In genomic region chrIII:13058140-13058539, ce11 we compare ENCODE assay signal across 5 worm cellular contexts.
TF ChIP-seq lines count a peak whose summit lies in the region.

No protein-coding gene starts in this region.

TF ChIP-seq in whole organism, L1 larva, 84 proteins besides CTCF, POLR2A, EP300 and RAD21:
- peak; percentile 72 for TF ChIP-seq nhr-85 (tag; lab: Kevin White, UChicago)
- TF ChIP-seq lsy-2 (tag; optimal IDR thresholded peaks at IDR 0.05; lab: Kevin White, UChicago) = peak in 1 of 2 experiments; percentile 26
- TF ChIP-seq blmp-1 (tag; optimal IDR thresholded peaks at IDR 0.05; lab: Kevin White, UChicago) = peak; percentile 45
- TF ChIP-seq lin-15B (tag; optimal IDR thresholded peaks at IDR 0.05; lab: Kevin White, UChicago) = no peak

TF ChIP-seq in whole organism, L2 larva, 48 proteins besides CTCF, POLR2A, EP300 and RAD21:
- TF ChIP-seq nhr-12 (tag; optimal IDR thresholded peaks at IDR 0.05; lab: Kevin White, UChicago) (no peak), unc-55 (GFP tag; optimal IDR thresholded peaks at IDR 0.05; lab: Kevin White, UChicago) (peak; percentile 74)
TF ChIP-seq in whole organism, L2 larva: peak in this region for 1.

TF ChIP-seq in whole organism, L3 larva, 47 proteins besides CTCF, POLR2A, EP300 and RAD21:
- TF ChIP-seq eor-1 (tag; optimal IDR thresholded peaks at IDR 0.05; lab: Kevin White, UChicago) = no peak
- no peak for TF ChIP-seq ceh-28 (tag; optimal IDR thresholded peaks at IDR 0.05; lab: Kevin White, UChicago)
- peak; percentile 97 for TF ChIP-seq pha-4 (tag; optimal IDR thresholded peaks at IDR 0.05; lab: Kevin White, UChicago)
- TF ChIP-seq R02D3.7 (tag; optimal IDR thresholded peaks at IDR 0.05; lab: Kevin White, UChicago) = no peak
- no peak for TF ChIP-seq lin-39 (tag; optimal IDR thresholded peaks at IDR 0.05; lab: Kevin White, UChicago)
- TF ChIP-seq lsy-12 (tag; optimal IDR thresholded peaks at IDR 0.05; lab: Kevin White, UChicago) = no peak
- TF ChIP-seq elt-1 (tag; optimal IDR thresholded peaks at IDR 0.05; lab: Kevin White, UChicago) = no peak
- TF ChIP-seq nhr-11 (tag; optimal IDR thresholded peaks at IDR 0.05; lab: Kevin White, UChicago) = no peak

TF ChIP-seq in whole organism, L4 larva, 104 proteins besides CTCF, POLR2A, EP300 and RAD21:
- TF ChIP-seq aha-1 (tag; lab: Kevin White, UChicago) (peak; percentile 39), spr-1 (tag; optimal IDR thresholded peaks at IDR 0.05; lab: Kevin White, UChicago) (no peak), lin-38 (GFP tag; IDR thresholded peaks at IDR 0.05; lab: Robert Waterston, UW) (no peak), dve-1 (tag; optimal IDR thresholded peaks at IDR 0.05; lab: Kevin White, UChicago; ENCODE audit: insufficient read depth) (peak; percentile 32), pha-4 (GFP tag; IDR thresholded peaks at IDR 0.05; lab: Robert Waterston, UW) (no peak), pha-4 (tag; optimal IDR thresholded peaks at IDR 0.05; lab: Kevin White, UChicago) (peak; percentile 63)

TF ChIP-seq in whole organism, young adult, 124 proteins besides CTCF, POLR2A, EP300 and RAD21:
- TF ChIP-seq snpc-1.1 (tag; optimal IDR thresholded peaks at IDR 0.05; lab: Kevin White, UChicago; ENCODE audit: insufficient read depth) (no peak), efl-1 (GFP tag; optimal IDR thresholded peaks at IDR 0.05; lab: Kevin White, UChicago) (no peak), B0019.2 (GFP tag; conservative IDR thresholded peaks at IDR 0.05; lab: Robert Waterston, UW) (no peak), lin-40 (tag; optimal IDR thresholded peaks at IDR 0.05; lab: Kevin White, UChicago) (peak; percentile 14), let-526 (GFP tag; IDR thresholded peaks at IDR 0.05; lab: Robert Waterston, UW) (no peak), tlf-1 (GFP tag; optimal IDR thresholded peaks at IDR 0.05; lab: Kevin White, UChicago) (no peak)
